Fruit fly (Drosophila melanogaster): ENCODE data around the gene CG12020.
A peak's percentile ranks its signal among the peaks of the same experiment; 100 is the strongest.

The CG12020 gene

DNA sequence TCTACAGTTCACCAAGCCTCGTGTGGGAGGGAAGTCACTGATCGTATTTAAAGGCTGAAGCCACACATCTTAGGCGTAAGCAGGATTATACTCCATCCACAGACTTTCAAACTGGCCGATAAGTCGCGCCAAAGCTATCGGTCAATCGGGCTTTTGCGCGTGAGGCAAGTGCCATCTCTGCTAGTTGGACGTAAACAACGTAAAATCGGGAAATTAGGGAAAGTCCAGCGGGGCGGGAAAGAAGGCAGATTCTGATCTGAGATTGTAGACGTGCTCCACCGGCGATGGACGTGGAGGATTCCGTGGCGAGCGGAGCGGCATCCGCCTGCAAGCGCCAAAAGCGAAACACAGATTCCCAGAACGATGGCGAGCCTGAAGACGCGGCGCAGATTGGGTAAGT, 41.0 kb upstream of the CG12020 start, which contains the start of gene CG8001:
Gene CG8001, plus strand, starts transcription at position 17 of the 400 bp plus-strand sequence.
- TF ChIP-seq dsx (GFP tag; optimal IDR thresholded peaks at IDR 0.05; ENCODE audit: poor library complexity, severe bottlenecking) (no peak), Ets96B (tag; optimal IDR thresholded peaks at IDR 0.05) (no peak), CG1621 (tag; optimal IDR thresholded peaks at IDR 0.05) (peak; percentile 68), salr (GFP tag; optimal IDR thresholded peaks at IDR 0.05) (no peak), CG6808 (GFP tag; optimal IDR thresholded peaks at IDR 0.05) (no peak), Gug (GFP tag; IDR thresholded peaks at IDR 0.05) (no peak)

DNA sequence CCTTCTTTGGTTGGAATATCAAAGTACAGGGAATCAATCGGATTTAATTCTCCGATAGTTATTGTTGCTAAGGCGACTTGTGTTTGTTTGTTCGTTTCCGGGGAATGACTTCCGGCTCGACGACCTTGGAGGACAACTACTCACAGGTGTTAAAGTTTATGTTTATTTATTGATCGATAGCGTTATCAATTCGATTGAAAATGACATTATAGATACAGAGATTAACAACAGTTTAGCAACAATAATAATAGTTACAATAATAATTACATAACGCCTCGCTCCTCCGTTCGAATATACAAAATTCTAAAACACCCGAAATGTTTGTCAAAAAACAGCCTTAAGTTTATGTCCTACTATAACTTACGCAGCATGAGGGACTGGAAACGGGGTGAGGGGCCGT, 25.4 kb upstream of the CG12020 start, which contains the start of gene Dhc62B:
Gene Dhc62B, minus strand, starts transcription at position 101 of the 400 bp plus-strand sequence.
- no peak for TF ChIP-seq Lpt (GFP tag; optimal IDR thresholded peaks at IDR 0.05)
- TF ChIP-seq CG11762 (GFP tag; optimal IDR thresholded peaks at IDR 0.05; ENCODE audit: insufficient read depth): no peak
- TF ChIP-seq svp (GFP tag): peak; percentile 9

DNA sequence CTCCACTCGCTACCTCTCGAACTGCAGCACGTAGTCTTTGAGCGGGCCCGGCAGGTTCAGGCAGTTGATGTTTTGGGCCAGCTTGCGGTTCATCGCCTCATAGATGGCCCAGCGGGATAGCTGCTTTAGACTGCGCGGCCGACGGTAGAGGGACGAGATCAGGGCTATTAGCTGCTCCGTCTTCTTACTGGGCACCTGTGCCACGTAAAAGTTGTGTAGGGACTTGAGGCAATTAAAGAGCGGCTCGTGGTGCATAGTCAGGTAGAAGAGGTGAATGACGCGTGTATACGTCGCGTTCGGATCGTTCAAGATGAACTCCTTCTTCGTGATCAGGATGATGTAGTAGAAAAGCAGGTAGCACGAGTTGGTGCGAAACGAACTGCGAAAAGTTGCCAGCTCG, 24.5 kb upstream of the CG12020 start:
- no peak for TF ChIP-seq CG6808 (GFP tag; optimal IDR thresholded peaks at IDR 0.05)
- TF ChIP-seq Lpt (GFP tag; optimal IDR thresholded peaks at IDR 0.05): no peak
- no peak for TF ChIP-seq CG11294 (GFP tag; IDR thresholded peaks at IDR 0.05)
- no peak for TF ChIP-seq CG32006 (GFP tag; optimal IDR thresholded peaks at IDR 0.05)
- no peak for TF ChIP-seq net (GFP tag; optimal IDR thresholded peaks at IDR 0.05)
- TF ChIP-seq Ets21C (GFP tag; optimal IDR thresholded peaks at IDR 0.05): no peak
- no peak for TF ChIP-seq Gug (GFP tag; IDR thresholded peaks at IDR 0.05)
- no peak for TF ChIP-seq eg (GFP tag; IDR thresholded peaks at IDR 0.05)

DNA sequence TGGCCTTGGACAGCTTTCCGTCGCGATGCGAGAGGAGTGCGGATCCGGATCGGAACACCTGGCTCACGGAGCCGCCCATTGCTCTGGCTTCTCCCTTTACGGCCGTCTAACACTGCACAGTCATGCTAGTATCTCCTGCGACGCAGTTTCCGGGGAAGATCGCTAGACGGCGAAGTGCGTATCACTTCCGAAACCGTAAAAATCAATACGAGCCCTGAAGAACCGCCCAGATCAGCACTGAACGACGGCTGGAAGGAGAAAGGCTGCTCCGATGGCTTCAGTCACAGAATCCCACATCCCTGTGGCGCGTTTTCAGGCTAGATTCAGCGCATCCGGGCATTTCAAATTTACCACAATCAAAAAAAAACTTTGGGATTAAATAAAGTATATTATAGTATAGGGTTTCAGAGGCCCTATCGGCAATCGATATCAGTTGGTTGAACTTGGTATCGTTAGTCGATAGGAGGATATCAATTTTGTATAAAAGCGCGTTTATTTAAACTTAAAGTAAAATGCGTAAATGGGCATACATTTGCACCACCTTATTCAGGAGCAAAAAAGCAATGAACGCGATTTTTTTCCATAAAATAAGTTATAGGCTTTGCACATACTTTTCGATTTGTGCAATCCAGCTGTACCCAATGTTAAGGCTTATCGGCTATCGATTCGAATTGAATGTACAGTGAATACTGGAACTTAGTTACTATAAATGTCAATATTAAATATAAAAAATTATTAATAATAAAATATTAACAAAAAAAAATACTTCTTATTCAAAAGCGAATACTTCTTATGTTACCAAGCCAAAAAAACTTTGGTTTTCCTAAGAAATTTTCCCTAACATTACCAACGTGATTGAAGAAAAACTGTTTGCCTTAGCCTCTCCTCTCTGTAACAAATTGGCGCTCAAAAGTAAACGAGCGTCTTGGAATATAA, 22.1 kb upstream of the CG12020 start, which contains the start of the genes CG13933 and PolD2:
Gene CG13933, minus strand, starts transcription at position 435 of the 936 bp plus-strand sequence.
Gene PolD2, plus strand, starts transcription at position 921 of the 936 bp plus-strand sequence.
- TF ChIP-seq Eip93F (GFP tag; optimal IDR thresholded peaks at IDR 0.05): peak; percentile 46
- peak; percentile 34 for TF ChIP-seq Hr38 (GFP tag; optimal IDR thresholded peaks at IDR 0.05)
- peak; percentile 89 for TF ChIP-seq CG16779 (tag; optimal IDR thresholded peaks at IDR 0.05)
- TF ChIP-seq eg (GFP tag; IDR thresholded peaks at IDR 0.05): peak; percentile 98
- peak; percentile 84 for TF ChIP-seq Gug (GFP tag; IDR thresholded peaks at IDR 0.05)
- peak; percentile 93 for TF ChIP-seq Hr39 (GFP tag; optimal IDR thresholded peaks at IDR 0.05)
- TF ChIP-seq fkh (GFP tag; optimal IDR thresholded peaks at IDR 0.05): no peak
- peak; percentile 99 for TF ChIP-seq CG15336 (GFP tag; IDR thresholded peaks at IDR 0.05)
- TF ChIP-seq CG6808 (GFP tag; optimal IDR thresholded peaks at IDR 0.05): no peak
- no peak for TF ChIP-seq net (GFP tag; optimal IDR thresholded peaks at IDR 0.05)
- TF ChIP-seq CG8319 (GFP tag; optimal IDR thresholded peaks at IDR 0.05): peak; percentile 60
- no peak for TF ChIP-seq CG9139 (GFP tag; optimal IDR thresholded peaks at IDR 0.05)
- TF ChIP-seq Ets21C (GFP tag; optimal IDR thresholded peaks at IDR 0.05): peak; percentile 85
- TF ChIP-seq CG4318 (GFP tag; optimal IDR thresholded peaks at IDR 0.05): no peak
- peak; percentile 93 for TF ChIP-seq CG31627 (GFP tag; optimal IDR thresholded peaks at IDR 0.05)
- peak; percentile 93 for TF ChIP-seq pdm3 (GFP tag; optimal IDR thresholded peaks at IDR 0.05)
- peak; percentile 97 for TF ChIP-seq CG10631 (GFP tag; optimal IDR thresholded peaks at IDR 0.05)
- TF ChIP-seq lz (GFP tag; optimal IDR thresholded peaks at IDR 0.05): peak; percentile 91
- TF ChIP-seq ss (GFP tag; optimal IDR thresholded peaks at IDR 0.05): peak in 1 of 2 experiments; percentile 97
- peak; percentile 99 for TF ChIP-seq CG34406 (GFP tag; optimal IDR thresholded peaks at IDR 0.05)
- TF ChIP-seq CG6792 (GFP tag; optimal IDR thresholded peaks at IDR 0.05): peak; percentile 93
- peak; percentile 67 for TF ChIP-seq Blimp-1 (GFP tag; optimal IDR thresholded peaks at IDR 0.05)
- no peak for TF ChIP-seq spab (GFP tag; optimal IDR thresholded peaks at IDR 0.05)
- TF ChIP-seq CG11762 (GFP tag; optimal IDR thresholded peaks at IDR 0.05; ENCODE audit: insufficient read depth): peak; percentile 84
- peak; percentile 93 for TF ChIP-seq Sox15 (GFP tag; optimal IDR thresholded peaks at IDR 0.05)
- TF ChIP-seq Smox (GFP tag; optimal IDR thresholded peaks at IDR 0.05): peak; percentile 91
- TF ChIP-seq Ets96B (tag; optimal IDR thresholded peaks at IDR 0.05): peak; percentile 89
- peak; percentile 99 for TF ChIP-seq CG8119 (GFP tag; IDR thresholded peaks at IDR 0.05)
- peak; percentile 100 for TF ChIP-seq CG6163 (GFP tag; IDR thresholded peaks at IDR 0.05)
- peak; percentile 96 for TF ChIP-seq esn (GFP tag; optimal IDR thresholded peaks at IDR 0.05)
- TF ChIP-seq fd85E (GFP tag; optimal IDR thresholded peaks at IDR 0.05): peak; percentile 55
- TF ChIP-seq vri (GFP tag; optimal IDR thresholded peaks at IDR 0.05): no peak
- TF ChIP-seq CG6854 (GFP tag; optimal IDR thresholded peaks at IDR 0.05): no peak
- TF ChIP-seq CG11902 (GFP tag; optimal IDR thresholded peaks at IDR 0.05): peak; percentile 79
- peak; percentile 83 for TF ChIP-seq cyc (GFP tag; optimal IDR thresholded peaks at IDR 0.05)

Measured in whole organism, prepupa.